Worm (Caenorhabditis elegans) whole organism, L2 larva: ENCODE measurements around the gene R10E9.3.

Source experiments
- unc-62 ChIP-seq: fragments of 150-350 bp; optimal IDR thresholded peaks from 2 replicates; lab custom pipeline; 2014; ENCODE audit warnings: missing biosample characterization, missing genetic modification reagents, missing genetic modification characterization
- zag-1 ChIP-seq: fragments of 150-350 bp; optimal IDR thresholded peaks from 2 replicates; lab custom pipeline; 2014; ENCODE audit warnings: missing biosample characterization, missing genetic modification characterization

- TF ChIP-seq zag-1 (tag; lab: Kevin White, UChicago) (no peak), unc-62 (GFP tag; lab: Kevin White, UChicago) (no peak)
These were observed at the start of gene R10E9.3 for ce11 chrIII:3959987-3960386.
